Fruit fly (Drosophila melanogaster) whole organism, prepupa: ENCODE results near the gene CG14362.
A peak's percentile ranks its signal among the peaks of the same experiment; 100 is the strongest.

ENCODE experiments used
- CG10631 ChIP-seq: fragments of 200-800 bp; sonication (Bioruptor generic); optimal IDR thresholded peaks from 2 replicates; lab custom pipeline; 2016; ENCODE audit warnings: missing biosample characterization, missing genetic modification characterization
- CG10669 ChIP-seq: fragments of 200-800 bp; sonication (Bioruptor generic); optimal IDR thresholded peaks from 3 replicates; lab custom pipeline; 2018; ENCODE audit warnings: missing biosample characterization, mild to moderate bottlenecking, missing genetic modification characterization, moderate library complexity
- CG11294 ChIP-seq: fragments of 200-800 bp; sonication (Bioruptor generic); IDR thresholded peaks from 2 replicates; pipeline ENCODE4 v1.3.6; 2022; ENCODE audit warnings: missing biosample characterization, missing genetic modification characterization
- CG11902 ChIP-seq: fragments of 200-800 bp; sonication (Bioruptor generic); optimal IDR thresholded peaks from 3 replicates; lab custom pipeline; 2016; ENCODE audit warnings: missing biosample characterization, missing genetic modification characterization
- CG15336 ChIP-seq: fragments of 200-800 bp; sonication (Bioruptor generic); IDR thresholded peaks from 2 replicates; pipeline ENCODE4 v1.3.6; 2022; ENCODE audit warnings: missing biosample characterization, missing genetic modification characterization
- CG1621 ChIP-seq: fragments of 200-800 bp; sonication (Bioruptor generic); optimal IDR thresholded peaks from 3 replicates; lab custom pipeline; 2018; ENCODE audit warnings: missing biosample characterization, mild to moderate bottlenecking, missing genetic modification characterization
- CG16779 ChIP-seq: fragments of 200-800 bp; sonication (Bioruptor generic); optimal IDR thresholded peaks from 3 replicates; lab custom pipeline; 2017; ENCODE audit warnings: missing biosample characterization, mild to moderate bottlenecking, missing genetic modification characterization
- CG3032 ChIP-seq: fragments of 200-800 bp; optimal IDR thresholded peaks from 2 replicates; lab custom pipeline; 2019; ENCODE audit warnings: missing biosample characterization, mild to moderate bottlenecking, missing genetic modification characterization, moderate library complexity
- CG31627 ChIP-seq: fragments of 200-800 bp; sonication (Bioruptor generic); optimal IDR thresholded peaks from 3 replicates; lab custom pipeline; 2016; ENCODE audit warnings: missing biosample characterization, missing genetic modification characterization
- CG32006 ChIP-seq: fragments of 200-800 bp; sonication (Bioruptor generic); optimal IDR thresholded peaks from 3 replicates; lab custom pipeline; 2017; ENCODE audit warnings: missing biosample characterization, mild to moderate bottlenecking, missing genetic modification characterization
- CG34406 ChIP-seq: fragments of 200-800 bp; sonication (Bioruptor generic); optimal IDR thresholded peaks from 3 replicates; lab custom pipeline; 2016; ENCODE audit warnings: missing biosample characterization, missing genetic modification characterization
- CG3919 ChIP-seq: fragments of 200-800 bp; sonication (Bioruptor generic); optimal IDR thresholded peaks from 3 replicates; lab custom pipeline; 2016; ENCODE audit warnings: missing biosample characterization, missing genetic modification characterization
- CG4318 ChIP-seq: fragments of 200-800 bp; sonication (Bioruptor generic); optimal IDR thresholded peaks from 3 replicates; lab custom pipeline; 2017; ENCODE audit warnings: missing biosample characterization, mild to moderate bottlenecking, missing genetic modification characterization
- CG6163 ChIP-seq: fragments of 200-800 bp; sonication (Bioruptor generic); IDR thresholded peaks from 3 replicates; pipeline ENCODE4 v1.3.6; 2022; ENCODE audit warnings: missing biosample characterization, missing genetic modification characterization
- CG6276 ChIP-seq: fragments of 200-800 bp; sonication (Bioruptor generic); optimal IDR thresholded peaks from 2 replicates; lab custom pipeline; 2017; ENCODE audit warnings: missing biosample characterization, mild to moderate bottlenecking, missing genetic modification characterization
- CG6808 ChIP-seq: fragments of 200-800 bp; sonication (Bioruptor generic); optimal IDR thresholded peaks from 3 replicates; lab custom pipeline; 2017; ENCODE audit warnings: missing biosample characterization, missing genetic modification characterization, mild to moderate bottlenecking, moderate library complexity, missing genetic modification reagents
- CG6854 ChIP-seq: fragments of 200-800 bp; sonication (Bioruptor generic); optimal IDR thresholded peaks from 2 replicates; lab custom pipeline; 2017; ENCODE audit warnings: missing biosample characterization, mild to moderate bottlenecking, missing genetic modification characterization
- CG8119 ChIP-seq: fragments of 200-800 bp; sonication (Bioruptor generic); IDR thresholded peaks from 3 replicates; pipeline ENCODE4 v1.3.6; 2022; ENCODE audit warnings: missing biosample characterization, missing genetic modification characterization
- CG8319 ChIP-seq: fragments of 200-800 bp; sonication (Bioruptor generic); optimal IDR thresholded peaks from 3 replicates; lab custom pipeline; 2016; ENCODE audit warnings: missing biosample characterization, missing genetic modification characterization
- CG8632 ChIP-seq: fragments of 200-800 bp; sonication (Bioruptor generic); optimal IDR thresholded peaks from 3 replicates; lab custom pipeline; 2016; ENCODE audit warnings: missing biosample characterization, missing genetic modification characterization
- CG9139 ChIP-seq: fragments of 200-800 bp; sonication (Bioruptor generic); optimal IDR thresholded peaks from 3 replicates; lab custom pipeline; 2017; ENCODE audit warnings: missing biosample characterization, mild to moderate bottlenecking, missing genetic modification characterization
- Eip75B ChIP-seq: fragments of 200-800 bp; sonication (Bioruptor generic); optimal IDR thresholded peaks from 3 replicates; lab custom pipeline; 2016; ENCODE audit warnings: missing biosample characterization, missing genetic modification characterization
- Eip78C ChIP-seq: fragments of 200-800 bp; sonication (Bioruptor generic); peaks from one replicate; lab custom pipeline; 2016; ENCODE audit warnings: missing biosample characterization, missing genetic modification characterization
- Eip93F ChIP-seq: fragments of 200-800 bp; sonication (Bioruptor generic); optimal IDR thresholded peaks from 2 replicates; lab custom pipeline; 2016; ENCODE audit warnings: missing biosample characterization, mild to moderate bottlenecking, missing genetic modification characterization
- Ets21C ChIP-seq: fragments of 200-800 bp; sonication (Bioruptor generic); optimal IDR thresholded peaks from 3 replicates; lab custom pipeline; 2016; ENCODE audit warnings: missing biosample characterization, missing genetic modification characterization
- Ets96B ChIP-seq: fragments of 200-800 bp; optimal IDR thresholded peaks from 2 replicates; lab custom pipeline; 2019; ENCODE audit warnings: missing biosample characterization, mild to moderate bottlenecking, missing genetic modification characterization, moderate library complexity
- Gug ChIP-seq: fragments of 200-800 bp; sonication (Bioruptor generic); IDR thresholded peaks from 2 replicates; pipeline ENCODE4 v1.3.6; 2022; ENCODE audit warnings: missing biosample characterization, missing genetic modification characterization
- Hr39 ChIP-seq: fragments of 200-800 bp; sonication (Bioruptor generic); optimal IDR thresholded peaks from 2 replicates; lab custom pipeline; 2016; ENCODE audit warnings: missing biosample characterization, missing genetic modification characterization
- Lpt ChIP-seq: fragments of 200-800 bp; sonication (Bioruptor generic); optimal IDR thresholded peaks from 3 replicates; lab custom pipeline; 2016; ENCODE audit warnings: missing biosample characterization, missing genetic modification characterization
- Met ChIP-seq: fragments of 200-800 bp; sonication (Bioruptor generic); optimal IDR thresholded peaks from 3 replicates; lab custom pipeline; 2016; ENCODE audit warnings: missing biosample characterization, missing genetic modification characterization
- Smox ChIP-seq: fragments of 200-800 bp; sonication (Bioruptor generic); optimal IDR thresholded peaks from 3 replicates; lab custom pipeline; 2016; ENCODE audit warnings: missing biosample characterization, missing genetic modification characterization
- Sox14 ChIP-seq: fragments of 200-800 bp; sonication (Bioruptor generic); optimal IDR thresholded peaks from 3 replicates; lab custom pipeline; 2016; ENCODE audit warnings: missing biosample characterization, missing genetic modification characterization
- Sox15 ChIP-seq: fragments of 200-800 bp; sonication (Bioruptor generic); optimal IDR thresholded peaks from 3 replicates; lab custom pipeline; 2016; ENCODE audit warnings: missing biosample characterization, missing genetic modification characterization
- acj6 ChIP-seq: fragments of 200-800 bp; sonication (Bioruptor generic); optimal IDR thresholded peaks from 3 replicates; lab custom pipeline; 2016; ENCODE audit warnings: missing biosample characterization, missing genetic modification characterization
- cyc ChIP-seq: fragments of 200-800 bp; sonication (Bioruptor generic); optimal IDR thresholded peaks from 3 replicates; lab custom pipeline; 2016; ENCODE audit warnings: missing biosample characterization, missing genetic modification characterization
- dac ChIP-seq: fragments of 200-800 bp; sonication (Bioruptor generic); optimal IDR thresholded peaks from 2 replicates; lab custom pipeline; 2017; ENCODE audit warnings: missing biosample characterization, mild to moderate bottlenecking, missing genetic modification characterization
- dsx ChIP-seq: fragments of 200-800 bp; optimal IDR thresholded peaks from 3 replicates; lab custom pipeline; 2019; ENCODE audit warnings: missing biosample characterization, mild to moderate bottlenecking, missing genetic modification characterization, moderate library complexity; ENCODE audit not compliant: poor library complexity, severe bottlenecking
- eg ChIP-seq: fragments of 200-800 bp; sonication (Bioruptor generic); IDR thresholded peaks from 3 replicates; pipeline ENCODE4 v1.3.6; 2022; ENCODE audit warnings: missing biosample characterization, missing genetic modification characterization
- esn ChIP-seq: fragments of 200-800 bp; sonication (Bioruptor generic); optimal IDR thresholded peaks from 2 replicates; lab custom pipeline; 2016; ENCODE audit warnings: missing biosample characterization, mild to moderate bottlenecking, missing genetic modification characterization, moderate library complexity
- fd59A ChIP-seq: fragments of 200-800 bp; sonication (Bioruptor generic); optimal IDR thresholded peaks from 2 replicates; lab custom pipeline; 2017; ENCODE audit warnings: missing biosample characterization, mild to moderate bottlenecking, missing genetic modification characterization, missing genetic modification reagents
- fd85E ChIP-seq: fragments of 200-800 bp; sonication (Bioruptor generic); optimal IDR thresholded peaks from 3 replicates; lab custom pipeline; 2016; ENCODE audit warnings: missing biosample characterization, missing genetic modification characterization
- fkh ChIP-seq: fragments of 200-800 bp; sonication (Bioruptor generic); optimal IDR thresholded peaks from 3 replicates; lab custom pipeline; 2017; ENCODE audit warnings: missing biosample characterization, mild to moderate bottlenecking, missing genetic modification characterization, moderate library complexity
- lz ChIP-seq: fragments of 200-800 bp; sonication (Bioruptor generic); optimal IDR thresholded peaks from 3 replicates; lab custom pipeline; 2016; ENCODE audit warnings: missing biosample characterization, missing genetic modification characterization
- net ChIP-seq: fragments of 200-800 bp; sonication (Bioruptor generic); optimal IDR thresholded peaks from 3 replicates; lab custom pipeline; 2016; ENCODE audit warnings: missing biosample characterization, missing genetic modification characterization
- ss ChIP-seq, 2 experiments: fragments of 200-800 bp; sonication (Bioruptor generic); optimal IDR thresholded peaks; 2 replicates in 1 of 2; 3 replicates in 1 of 2; lab custom pipeline; 2017 to 2018; ENCODE audit warnings: mild to moderate bottlenecking in 2 of 2, missing biosample characterization in 2 of 2, missing genetic modification characterization in 2 of 2, moderate library complexity in 1 of 2
- svp ChIP-seq: fragments of 200-800 bp; sonication (Bioruptor generic); peaks from one replicate; lab custom pipeline; 2016; ENCODE audit warnings: missing biosample characterization, missing genetic modification characterization
- vri ChIP-seq: fragments of 200-800 bp; sonication (Bioruptor generic); optimal IDR thresholded peaks from 3 replicates; lab custom pipeline; 2016; ENCODE audit warnings: missing biosample characterization, mild to moderate bottlenecking, missing genetic modification characterization

Gene CG14362

DNA sequence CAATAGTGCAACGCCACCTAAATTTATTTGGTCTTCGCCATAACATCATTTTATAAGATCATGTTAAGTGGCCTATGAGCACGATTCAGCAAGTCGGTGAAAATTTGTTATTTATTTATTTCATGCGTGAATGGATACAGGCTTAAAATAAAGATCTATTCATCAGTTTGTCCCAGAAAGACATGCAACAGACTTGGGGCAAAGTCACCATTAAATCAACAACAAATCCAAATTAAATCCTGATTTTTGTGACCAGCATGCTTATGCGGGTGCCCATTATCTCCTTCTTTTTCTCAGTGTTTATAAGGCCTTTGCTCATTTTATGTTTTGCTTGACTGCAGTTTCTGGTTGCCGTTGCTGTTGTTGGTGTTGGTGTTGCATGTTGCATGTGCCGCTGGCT, 47.3 kb downstream of the CG14362 start (continued):
- TF ChIP-seq CG32006 (GFP tag; lab: Kevin White, UChicago), result peak; percentile 90
- TF ChIP-seq vri (GFP tag; lab: Kevin White, UChicago), result no peak
- peak; percentile 65 for TF ChIP-seq dac (GFP tag; lab: Kevin White, UChicago)
- TF ChIP-seq fkh (GFP tag; lab: Kevin White, UChicago), result no peak
- no peak for TF ChIP-seq CG11294 (GFP tag; lab: Robert Waterston, UW)
- peak; percentile 68 for TF ChIP-seq net (GFP tag; lab: Kevin White, UChicago)
- TF ChIP-seq Sox14, result peak; percentile 66
- no peak for TF ChIP-seq CG9139 (GFP tag; lab: Kevin White, UChicago)

DNA sequence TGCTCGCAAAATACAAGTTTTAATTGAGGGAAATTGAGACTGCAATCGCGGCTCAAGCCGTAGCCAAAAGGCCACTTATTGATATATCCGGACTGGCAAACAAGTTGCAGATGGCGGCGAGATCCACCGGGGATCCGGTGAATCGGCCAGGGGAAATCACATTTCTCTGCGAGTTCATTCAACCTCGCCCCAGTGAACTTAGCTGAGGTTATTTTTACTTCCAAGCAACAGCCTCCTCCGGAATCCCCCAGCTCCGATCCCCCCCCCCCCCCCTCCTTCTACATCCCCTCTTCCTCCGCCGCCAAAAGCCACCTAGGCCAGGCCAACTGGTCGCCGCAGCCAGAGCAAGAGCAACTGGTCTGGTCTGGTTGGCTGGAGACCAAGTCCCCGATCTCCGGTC, 47.9 kb downstream of the CG14362 start:
- peak; percentile 16 for TF ChIP-seq svp
- peak; percentile 19 for TF ChIP-seq Lpt (GFP tag; lab: Kevin White, UChicago)
- TF ChIP-seq CG1621, result peak; percentile 9
- no peak for TF ChIP-seq CG8119
- TF ChIP-seq eg, result peak; percentile 49; the same call in 1 of the 3 replicates

DNA sequence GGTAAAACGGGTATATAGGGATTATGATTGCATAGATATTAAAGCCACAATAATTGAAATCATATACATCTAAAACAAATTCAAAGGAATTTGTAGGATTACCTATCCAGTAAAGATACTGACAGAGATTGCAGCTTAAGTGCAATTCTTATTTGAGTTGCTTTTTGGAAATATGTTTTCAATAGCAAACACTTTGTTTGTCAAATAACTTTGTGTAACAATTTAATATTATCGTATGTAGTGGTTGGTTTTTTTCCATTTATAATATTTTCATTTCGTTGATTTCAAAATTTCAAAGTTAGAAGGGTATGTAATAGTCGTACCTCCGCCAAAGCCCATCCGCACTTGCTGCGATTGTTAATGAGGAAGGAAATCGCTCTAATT, 48.6 kb downstream of the CG14362 start:
- TF ChIP-seq eg (peak; percentile 59), Sox15 (no peak), Eip93F (GFP tag; lab: Kevin White, UChicago) (no peak), CG34406 (peak; percentile 46), Lpt (GFP tag; lab: Kevin White, UChicago) (peak; percentile 43), acj6 (GFP tag; lab: Kevin White, UChicago) (peak; percentile 61), CG32006 (GFP tag; lab: Kevin White, UChicago) (peak; percentile 91), CG3032 (peak; percentile 28), fkh (GFP tag; lab: Kevin White, UChicago) (no peak), dsx (GFP tag; lab: Kevin White, UChicago) (no peak), CG16779 (tag; lab: Kevin White, UChicago) (peak; percentile 29), CG6808 (GFP tag; lab: Kevin White, UChicago) (peak; percentile 5), fd85E (no peak), esn (peak; percentile 68), CG11294 (GFP tag; lab: Robert Waterston, UW) (peak; percentile 25; the same call in 1 of the 2 replicates), lz (GFP tag; lab: Kevin White, UChicago) (peak; percentile 56), CG6854 (GFP tag; lab: Kevin White, UChicago) (no peak), CG6276 (GFP tag; lab: Kevin White, UChicago) (peak; percentile 74), CG8632 (peak; percentile 16), ss (GFP tag; optimal IDR thresholded peaks at IDR 0.05; lab: Kevin White, UChicago) (peak in 1 of 2 experiments; percentile 25), CG31627 (GFP tag; lab: Kevin White, UChicago) (peak; percentile 20), CG11902 (GFP tag; lab: Kevin White, UChicago) (peak; percentile 37), Sox14 (peak; percentile 62), CG15336 (GFP tag; lab: Robert Waterston, UW) (peak; percentile 65), Eip78C (peak; percentile 94), CG10669 (peak; percentile 23), CG8119 (peak; percentile 75), Met (peak; percentile 55), CG4318 (peak; percentile 84), Smox (GFP tag; lab: Kevin White, UChicago) (peak; percentile 44), CG10631 (GFP tag; lab: Kevin White, UChicago) (peak; percentile 55), Ets96B (tag; lab: Kevin White, UChicago) (peak; percentile 22), dac (GFP tag; lab: Kevin White, UChicago) (peak; percentile 59), CG3919 (GFP tag; lab: Kevin White, UChicago) (peak; percentile 64), Ets21C (GFP tag; lab: Kevin White, UChicago) (peak; percentile 21), Gug (no peak), cyc (GFP tag; lab: Kevin White, UChicago) (peak; percentile 25), vri (GFP tag; lab: Kevin White, UChicago) (no peak), Hr39 (GFP tag; lab: Kevin White, UChicago) (peak; percentile 49), CG6163 (GFP tag; lab: Robert Waterston, UW) (peak; percentile 39; the same call in 1 of the 3 replicates), Eip75B (GFP tag; lab: Kevin White, UChicago) (peak; percentile 70), CG8319 (GFP tag; lab: Kevin White, UChicago) (no peak), fd59A (GFP tag; lab: Kevin White, UChicago) (peak; percentile 33), CG1621 (no peak)
